Fruit fly (Drosophila melanogaster) whole organism, embryonic: Measurements from ENCODE around the gene CG2124.
A peak's percentile ranks its signal among the peaks of the same experiment; 100 is the strongest.

ENCODE experiments used
- CG12391 ChIP-seq: fragments of 200-800 bp; sonication (Bioruptor generic); optimal IDR thresholded peaks from 3 replicates; lab custom pipeline; 2018; ENCODE audit warnings: missing biosample characterization, mild to moderate bottlenecking, missing genetic modification characterization, moderate library complexity
- CG12942 ChIP-seq: fragments of 200-800 bp; sonication (Bioruptor generic); optimal IDR thresholded peaks from 3 replicates; lab custom pipeline; 2016; ENCODE audit warnings: missing biosample characterization, missing genetic modification characterization
- CG14441 ChIP-seq: fragments of 200-800 bp; sonication (Bioruptor generic); IDR thresholded peaks from 2 replicates; pipeline ENCODE4 v1.3.6; 2022; ENCODE audit warnings: missing biosample characterization, missing genetic modification characterization
- CG1647 ChIP-seq: fragments of 200-800 bp; sonication (Bioruptor generic); optimal IDR thresholded peaks from 3 replicates; lab custom pipeline; 2016; ENCODE audit warnings: missing biosample characterization, missing genetic modification characterization
- CG16813 ChIP-seq: fragments of 200-800 bp; sonication (Bioruptor generic); IDR thresholded peaks from 3 replicates; pipeline ENCODE4 v1.3.6; 2022; ENCODE audit warnings: missing biosample characterization, missing genetic modification characterization; ENCODE audit not compliant: partially characterized antibody
- CG17385 ChIP-seq: fragments of 200-800 bp; sonication (Bioruptor generic); optimal IDR thresholded peaks from 3 replicates; lab custom pipeline; 2018; ENCODE audit warnings: missing biosample characterization, mild to moderate bottlenecking, missing genetic modification characterization
- CG18599 ChIP-seq: fragments of 200-800 bp; sonication (Bioruptor generic); optimal IDR thresholded peaks from 3 replicates; lab custom pipeline; 2017; ENCODE audit warnings: missing biosample characterization, missing genetic modification characterization, mild to moderate bottlenecking, moderate library complexity, missing genetic modification reagents
- CG2712 ChIP-seq: fragments of 200-800 bp; optimal IDR thresholded peaks from 3 replicates; lab custom pipeline; 2019; ENCODE audit warnings: missing biosample characterization, mild to moderate bottlenecking, missing genetic modification characterization, moderate library complexity
- CG2875 ChIP-seq: fragments of 200-800 bp; sonication (Bioruptor generic); optimal IDR thresholded peaks from 2 replicates; lab custom pipeline; 2017; ENCODE audit warnings: missing biosample characterization, mild to moderate bottlenecking, missing genetic modification characterization, missing genetic modification reagents
- CG3995 ChIP-seq: fragments of 200-800 bp; sonication (Bioruptor generic); optimal IDR thresholded peaks from 3 replicates; lab custom pipeline; 2016; ENCODE audit warnings: missing biosample characterization, missing genetic modification characterization
- CG6765 ChIP-seq: fragments of 200-800 bp; sonication (Bioruptor generic); optimal IDR thresholded peaks from 3 replicates; lab custom pipeline; 2017; ENCODE audit warnings: missing biosample characterization, mild to moderate bottlenecking, missing genetic modification characterization
- CG7928 ChIP-seq: fragments of 200-800 bp; sonication (Bioruptor generic); optimal IDR thresholded peaks from 2 replicates; lab custom pipeline; 2017; ENCODE audit warnings: missing biosample characterization, mild to moderate bottlenecking, missing genetic modification characterization
- CG8281 ChIP-seq: fragments of 200-800 bp; sonication (Bioruptor generic); optimal IDR thresholded peaks from 2 replicates; lab custom pipeline; 2018; ENCODE audit warnings: missing biosample characterization, mild to moderate bottlenecking, missing genetic modification characterization, moderate library complexity
- CG8388 ChIP-seq: fragments of 200-800 bp; sonication (Bioruptor generic); optimal IDR thresholded peaks from 2 replicates; lab custom pipeline; 2019; ENCODE audit warnings: missing biosample characterization, mild to moderate bottlenecking, missing genetic modification characterization, moderate library complexity
- CG9215 ChIP-seq: fragments of 200-800 bp; sonication (Bioruptor generic); IDR thresholded peaks from 2 replicates; pipeline ENCODE4 v1.3.6; 2022; ENCODE audit warnings: missing biosample characterization, missing genetic modification characterization
- CG9876 ChIP-seq: fragments of 200-800 bp; sonication (Bioruptor generic); optimal IDR thresholded peaks from 2 replicates; lab custom pipeline; 2016; ENCODE audit warnings: missing biosample characterization, missing genetic modification characterization
- CkIIα-i1 ChIP-seq: fragments of 200-800 bp; sonication (Bioruptor generic); IDR thresholded peaks from 2 replicates; pipeline ENCODE4 v1.3.6; 2022; ENCODE audit warnings: missing biosample characterization, missing genetic modification characterization
- Dad ChIP-seq: fragments of 200-800 bp; sonication (Bioruptor generic); optimal IDR thresholded peaks from 3 replicates; lab custom pipeline; 2016; ENCODE audit warnings: missing biosample characterization, missing genetic modification characterization
- Fer2 ChIP-seq: fragments of 200-800 bp; sonication (Bioruptor generic); optimal IDR thresholded peaks from 2 replicates; lab custom pipeline; 2018; ENCODE audit warnings: missing biosample characterization, mild to moderate bottlenecking, missing genetic modification characterization, moderate library complexity
- HmgD ChIP-seq: fragments of 200-800 bp; sonication (Bioruptor generic); optimal IDR thresholded peaks from 3 replicates; lab custom pipeline; 2016; ENCODE audit warnings: missing biosample characterization, missing genetic modification characterization
- Hmr ChIP-seq: fragments of 200-800 bp; sonication (Bioruptor generic); optimal IDR thresholded peaks from 3 replicates; lab custom pipeline; 2017; ENCODE audit warnings: mild to moderate bottlenecking, missing biosample characterization, missing genetic modification reagents, missing genetic modification characterization
- Hr3 ChIP-seq: fragments of 200-800 bp; sonication (Bioruptor generic); optimal IDR thresholded peaks from 3 replicates; lab custom pipeline; 2016; ENCODE audit warnings: missing biosample characterization, missing genetic modification characterization
- Opbp ChIP-seq: fragments of 200-800 bp; sonication (Bioruptor generic); IDR thresholded peaks from 3 replicates; pipeline ENCODE4 v1.3.6; 2022; ENCODE audit warnings: missing biosample characterization, missing genetic modification characterization; ENCODE audit not compliant: partially characterized antibody
- Ptx1 ChIP-seq: fragments of 200-800 bp; sonication (Bioruptor generic); IDR thresholded peaks from 2 replicates; pipeline ENCODE4 v1.3.6; 2022; ENCODE audit warnings: missing biosample characterization, missing genetic modification characterization
- Rfx ChIP-seq: fragments of 200-800 bp; sonication (Bioruptor generic); IDR thresholded peaks from 2 replicates; pipeline ENCODE4 v1.3.6; 2022; ENCODE audit warnings: missing biosample characterization, missing genetic modification characterization
- TFAM ChIP-seq: fragments of 200-800 bp; sonication (Bioruptor generic); optimal IDR thresholded peaks from 2 replicates; lab custom pipeline; 2017; ENCODE audit warnings: missing biosample characterization, missing genetic modification characterization, inconsistent platforms
- Tbp ChIP-seq: fragments of >200 bp; optimal IDR thresholded peaks from 2 replicates; lab custom pipeline; 2018; ENCODE audit warnings: missing biosample characterization, missing genetic modification characterization
- Usf ChIP-seq: fragments of 200-800 bp; sonication (Bioruptor generic); optimal IDR thresholded peaks from 2 replicates; lab custom pipeline; 2017; ENCODE audit warnings: missing genotype, missing biosample characterization, missing genetic modification characterization
- ato ChIP-seq: fragments of 200-800 bp; sonication (Bioruptor generic); IDR thresholded peaks from 2 replicates; pipeline ENCODE4 v1.3.6; 2022; ENCODE audit warnings: missing biosample characterization, missing genetic modification characterization; ENCODE audit not compliant: partially characterized antibody
- cad ChIP-seq: fragments of >200 bp; optimal IDR thresholded peaks from 2 replicates; lab custom pipeline; 2017; ENCODE audit warnings: missing biosample characterization, missing genetic modification characterization
- caup ChIP-seq: fragments of 200-800 bp; sonication (Bioruptor generic); optimal IDR thresholded peaks from 3 replicates; lab custom pipeline; 2017; ENCODE audit warnings: missing biosample characterization, mild to moderate bottlenecking, missing genetic modification characterization, moderate library complexity; ENCODE audit not compliant: severe bottlenecking
- chinmo ChIP-seq: fragments of 200-800 bp; sonication (Bioruptor generic); IDR thresholded peaks from 4 replicates; pipeline ENCODE4 v1.3.6; 2022; ENCODE audit warnings: missing biosample characterization, missing genetic modification characterization; ENCODE audit not compliant: partially characterized antibody
- danr ChIP-seq: fragments of 200-800 bp; sonication (Bioruptor generic); IDR thresholded peaks from 2 replicates; pipeline ENCODE4 v1.3.6; 2022; ENCODE audit warnings: missing biosample characterization, missing genetic modification characterization
- ewg ChIP-seq: fragments of 200-800 bp; sonication (Bioruptor generic); optimal IDR thresholded peaks from 3 replicates; lab custom pipeline; 2017; ENCODE audit warnings: mild to moderate bottlenecking, missing biosample characterization, missing genetic modification reagents, missing genetic modification characterization
- gcm2 ChIP-seq: fragments of 200-800 bp; sonication (Bioruptor generic); optimal IDR thresholded peaks from 2 replicates; lab custom pipeline; 2016; ENCODE audit warnings: missing biosample characterization, missing genetic modification characterization
- gro ChIP-seq: fragments of 200-800 bp; sonication (Bioruptor generic); optimal IDR thresholded peaks from 2 replicates; lab custom pipeline; 2016; ENCODE audit warnings: missing biosample characterization, missing genetic modification characterization
- ind ChIP-seq: fragments of 200-800 bp; sonication (Bioruptor generic); optimal IDR thresholded peaks from 3 replicates; lab custom pipeline; 2016; ENCODE audit warnings: missing biosample characterization, missing genetic modification characterization
- lov ChIP-seq, 2 experiments: fragments of 200-800 bp in 1 of 2; fragments of >200 bp in 1 of 2; sonication (Bioruptor generic) in 1 of 2; IDR thresholded peaks in 1 of 2; optimal IDR thresholded peaks in 1 of 2; 2 replicates in 1 of 2; 3 replicates in 1 of 2; pipeline versions ENCODE4 v1.3.6 to Lab custom; 2017 to 2022; ENCODE audit warnings: missing biosample characterization in 1 of 2, missing genetic modification characterization in 1 of 2
- nmo ChIP-seq: fragments of 200-800 bp; sonication (Bioruptor generic); optimal IDR thresholded peaks from 2 replicates; lab custom pipeline; 2018; ENCODE audit warnings: missing biosample characterization, mild to moderate bottlenecking, missing genetic modification characterization, moderate library complexity
- otp ChIP-seq: fragments of 200-800 bp; sonication (Bioruptor generic); IDR thresholded peaks from 3 replicates; pipeline ENCODE4, ENCODE4 v1.3.6; 2022; ENCODE audit warnings: missing biosample characterization, missing genetic modification characterization
- pho ChIP-seq: fragments of 200-800 bp; sonication (Bioruptor generic); optimal IDR thresholded peaks from 2 replicates; lab custom pipeline; 2016; ENCODE audit warnings: missing biosample characterization, missing genetic modification characterization
- pros ChIP-seq: fragments of 200-800 bp; sonication (Bioruptor generic); optimal IDR thresholded peaks from 3 replicates; lab custom pipeline; 2019; ENCODE audit warnings: missing biosample characterization, mild to moderate bottlenecking, missing genetic modification characterization, moderate library complexity
- pum ChIP-seq: fragments of 200-800 bp; sonication (Bioruptor generic); optimal IDR thresholded peaks from 2 replicates; lab custom pipeline; 2016; ENCODE audit warnings: missing biosample characterization, missing genetic modification characterization
- sens ChIP-seq: fragments of 200-800 bp; sonication (Bioruptor generic); peaks from one replicate; lab custom pipeline; 2016; ENCODE audit warnings: missing biosample characterization, missing genetic modification characterization
- seq ChIP-seq: fragments of 200-800 bp; sonication (Bioruptor generic); IDR thresholded peaks from 2 replicates; pipeline ENCODE4 v1.3.6; 2022; ENCODE audit warnings: missing biosample characterization, missing genetic modification characterization
- sim ChIP-seq: fragments of 200-800 bp; sonication (Bioruptor generic); IDR thresholded peaks from 2 replicates; pipeline ENCODE4 v1.3.6; 2022; ENCODE audit warnings: missing biosample characterization, missing genetic modification characterization
- sima ChIP-seq: fragments of 200-800 bp; sonication (Bioruptor generic); optimal IDR thresholded peaks from 2 replicates; lab custom pipeline; 2016; ENCODE audit warnings: missing biosample characterization, missing genetic modification characterization
- slbo ChIP-seq: fragments of 200-800 bp; sonication (Bioruptor generic); IDR thresholded peaks from 2 replicates; pipeline ENCODE4 v1.3.6; 2022; ENCODE audit warnings: missing biosample characterization, missing genetic modification characterization
- slou ChIP-seq: fragments of 200-800 bp; sonication (Bioruptor generic); optimal IDR thresholded peaks from 3 replicates; lab custom pipeline; 2016; ENCODE audit warnings: missing biosample characterization, missing genetic modification characterization
- tll ChIP-seq, 2 experiments: fragments of 200-800 bp in 1 of 2; fragments of >200 bp in 1 of 2; sonication (Bioruptor generic) in 1 of 2; optimal IDR thresholded peaks; 2 replicates each; lab custom pipeline; 2017 to 2019; ENCODE audit warnings: missing biosample characterization in 2 of 2, missing genetic modification characterization in 2 of 2, mild to moderate bottlenecking in 1 of 2, moderate library complexity in 1 of 2
- tup ChIP-seq: fragments of 200-800 bp; sonication (Bioruptor generic); optimal IDR thresholded peaks from 2 replicates; lab custom pipeline; 2016; ENCODE audit warnings: missing biosample characterization, mild to moderate bottlenecking, missing genetic modification characterization, moderate library complexity

The CG2124 gene

DNA sequence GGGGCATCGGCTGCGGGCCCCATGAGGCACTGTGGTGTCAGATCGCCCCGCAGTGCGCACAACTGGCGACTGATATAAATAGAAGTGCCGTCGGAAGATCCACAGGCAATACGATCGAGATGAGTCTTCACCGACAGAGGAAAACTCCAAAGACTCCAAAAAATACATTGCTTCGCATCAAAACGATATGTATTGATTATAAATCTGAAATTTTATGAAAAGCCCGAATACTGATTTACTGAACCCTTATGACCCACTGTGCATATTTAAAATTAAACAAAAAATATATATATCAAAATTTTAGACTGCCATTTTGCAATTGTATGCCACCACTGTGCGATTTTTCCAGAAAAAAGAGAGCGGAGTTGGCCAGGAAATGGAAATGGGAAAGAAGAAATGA lies 38.5 kb upstream of the CG2124 start (continued):
- no peak for TF ChIP-seq lov (optimal IDR thresholded peaks at IDR 0.05; lab: Kevin White, UChicago)
- TF ChIP-seq lov (GFP tag; IDR thresholded peaks at IDR 0.05; lab: Robert Waterston, UW) = no peak
- peak; percentile 51; the same call in 1 of the 3 replicates for TF ChIP-seq otp
- peak; percentile 33 for TF ChIP-seq CG17385
- no peak for TF ChIP-seq TFAM
- TF ChIP-seq Tbp (GFP tag; lab: Kevin White, UChicago) = no peak
- no peak for TF ChIP-seq pho (GFP tag; lab: Kevin White, UChicago)
- peak; percentile 87 for TF ChIP-seq sens (GFP tag; lab: Kevin White, UChicago)
- TF ChIP-seq CG8281 (tag; lab: Kevin White, UChicago) = no peak
- TF ChIP-seq Rfx (GFP tag; lab: Robert Waterston, UW) = 0 out of 2 replicates have a peak, but pooled peaks have one; percentile 9
- no peak for TF ChIP-seq slou (GFP tag; lab: Kevin White, UChicago)
- TF ChIP-seq sim (GFP tag; lab: Robert Waterston, UW) = no peak
- TF ChIP-seq Usf (GFP tag; lab: Kevin White, UChicago) = no peak
- TF ChIP-seq gcm2 (GFP tag; lab: Kevin White, UChicago) = no peak
- TF ChIP-seq ind (GFP tag; lab: Kevin White, UChicago) = peak; percentile 36
- TF ChIP-seq tup (GFP tag; lab: Kevin White, UChicago) = no peak
- no peak for TF ChIP-seq cad (GFP tag; lab: Kevin White, UChicago)
- TF ChIP-seq chinmo (GFP tag; lab: Robert Waterston, UW) = no peak
- TF ChIP-seq nmo (GFP tag; lab: Kevin White, UChicago) = peak; percentile 49
- no peak for TF ChIP-seq CG9876
- TF ChIP-seq tll (GFP tag; optimal IDR thresholded peaks at IDR 0.05; lab: Kevin White, UChicago) = no peak
- TF ChIP-seq Hmr (GFP tag; lab: Kevin White, UChicago) = no peak
- no peak for TF ChIP-seq CG7928
- TF ChIP-seq CG3995 (GFP tag; lab: Kevin White, UChicago) = no peak
- no peak for TF ChIP-seq CG1647 (GFP tag; lab: Kevin White, UChicago)
- peak; percentile 16 for TF ChIP-seq CG18599 (GFP tag; lab: Kevin White, UChicago)
- no peak for TF ChIP-seq slbo (GFP tag; lab: Robert Waterston, UW)
- no peak for TF ChIP-seq CG6765
- no peak for TF ChIP-seq pum
- no peak for TF ChIP-seq caup (GFP tag; lab: Kevin White, UChicago)
- TF ChIP-seq CG2712 (tag; lab: Kevin White, UChicago) = peak; percentile 69
- TF ChIP-seq CG2875 (GFP tag; lab: Kevin White, UChicago) = peak; percentile 44
- no peak for TF ChIP-seq CG12942 (GFP tag; lab: Kevin White, UChicago)
- peak; percentile 39 for TF ChIP-seq Ptx1 (GFP tag; lab: Robert Waterston, UW)
- TF ChIP-seq Fer2 (tag; lab: Kevin White, UChicago) = no peak
- no peak for TF ChIP-seq CG9215 (GFP tag; lab: Robert Waterston, UW)
- TF ChIP-seq seq (GFP tag; lab: Robert Waterston, UW) = peak; percentile 46; the same call in 1 of the 2 replicates
- no peak for TF ChIP-seq gro
- TF ChIP-seq CG8388 (GFP tag; lab: Kevin White, UChicago) = peak; percentile 57
- 0 out of 2 replicates have a peak, but pooled peaks have one; percentile 32 for TF ChIP-seq danr (GFP tag; lab: Robert Waterston, UW)
- peak; percentile 24 for TF ChIP-seq Hr3 (GFP tag; lab: Kevin White, UChicago)
- TF ChIP-seq Opbp (GFP tag; lab: Robert Waterston, UW) = no peak
- peak; percentile 44 for TF ChIP-seq CG12391
- no peak for TF ChIP-seq ato
- no peak for TF ChIP-seq pros (GFP tag; lab: Kevin White, UChicago)
- no peak for TF ChIP-seq CG16813
- no peak for TF ChIP-seq sima (GFP tag; lab: Kevin White, UChicago)
- no peak for TF ChIP-seq CG14441
- TF ChIP-seq Dad (GFP tag; lab: Kevin White, UChicago) = no peak
- no peak for TF ChIP-seq HmgD (GFP tag; lab: Kevin White, UChicago)
- TF ChIP-seq CkIIα-i1 = no peak
- peak; percentile 41 for TF ChIP-seq ewg (GFP tag; lab: Kevin White, UChicago)
